Worm (Caenorhabditis elegans) whole organism, L4 larva: ENCODE measurements around the gene F52G3.7.

Source experiments
- F37D6.2 ChIP-seq: sonication (generic microtip); optimal IDR thresholded peaks from 2 replicates; lab custom pipeline; 2016; ENCODE audit warnings: mild to moderate bottlenecking, missing genetic modification characterization, missing compliant biosample characterization
- ceh-82 ChIP-seq: sonication (generic microtip); optimal IDR thresholded peaks from 2 replicates; lab custom pipeline; 2017; ENCODE audit warnings: missing biosample characterization, missing genetic modification characterization
- fkh-10 ChIP-seq: fragments of 150-350 bp; optimal IDR thresholded peaks from 2 replicates; lab custom pipeline; 2014; ENCODE audit warnings: missing biosample characterization, missing genetic modification reagents, missing genetic modification characterization
- fos-1 ChIP-seq: fragments of 150-350 bp; optimal IDR thresholded peaks from 2 replicates; lab custom pipeline; 2014; ENCODE audit warnings: missing biosample characterization, missing genetic modification characterization
- nhr-76 ChIP-seq: fragments of 150-350 bp; optimal IDR thresholded peaks from 2 replicates; lab custom pipeline; 2014; ENCODE audit warnings: missing biosample characterization, missing genetic modification characterization
- nhr-77 ChIP-seq: fragments of 150-350 bp; optimal IDR thresholded peaks from 2 replicates; lab custom pipeline; 2014; ENCODE audit warnings: missing biosample characterization, missing genetic modification characterization
- pqm-1 ChIP-seq: sonication (generic microtip); optimal IDR thresholded peaks from 2 replicates; lab custom pipeline; 2017; ENCODE audit warnings: missing biosample characterization, missing genetic modification characterization
- snpc-4 ChIP-seq: fragments of 150-350 bp; optimal IDR thresholded peaks from 2 replicates; lab custom pipeline; 2014; ENCODE audit warnings: missing biosample characterization, missing genetic modification characterization
- unc-62 ChIP-seq, 3 experiments: fragments of 150-350 bp in 1 of 3; sonication (generic microtip); optimal IDR thresholded peaks in 2 of 3; peaks in 1 of 3; 1 replicate in 1 of 3; 2 replicates in 2 of 3; lab custom pipeline; 2014 to 2017; ENCODE audit warnings: missing biosample characterization in 3 of 3, missing genetic modification characterization in 3 of 3, missing genetic modification reagents in 3 of 3, missing genotype in 1 of 3

DNA sequence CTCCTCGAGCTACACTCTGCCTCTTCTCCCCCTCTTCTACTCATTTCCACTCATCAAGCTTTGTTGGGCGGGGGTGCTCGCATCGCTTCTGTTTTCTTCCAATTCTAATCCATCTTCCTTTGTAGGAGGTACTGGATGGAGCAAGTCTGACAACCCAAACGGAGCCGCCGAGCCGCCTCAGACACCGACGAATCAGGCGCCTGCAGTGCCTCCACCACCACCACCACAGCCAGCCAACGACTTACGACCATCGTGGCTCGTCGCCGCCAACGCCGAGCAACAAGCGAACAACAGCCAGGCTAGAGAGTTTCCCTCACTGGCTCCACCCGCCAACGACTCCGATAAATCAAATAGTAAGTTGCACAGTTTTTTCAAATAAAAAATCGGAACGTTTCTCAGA, 2.2 kb downstream of the F52G3.7 start:
- TF ChIP-seq F37D6.2 (tag; lab: Kevin White, UChicago) = no peak
- TF ChIP-seq nhr-77 (tag; lab: Kevin White, UChicago) = no peak
- TF ChIP-seq unc-62 (GFP tag; optimal IDR thresholded peaks at IDR 0.05 in 1 of 2; lab: Kevin White, UChicago) = no peak
- no peak for TF ChIP-seq unc-62 (tag; optimal IDR thresholded peaks at IDR 0.05; lab: Kevin White, UChicago)
- TF ChIP-seq pqm-1 (tag; lab: Kevin White, UChicago) = no peak
- no peak for TF ChIP-seq ceh-82 (tag; lab: Kevin White, UChicago)
- TF ChIP-seq fkh-10 = no peak
- no peak for TF ChIP-seq nhr-76
- no peak for TF ChIP-seq fos-1 (tag; lab: Kevin White, UChicago)
- TF ChIP-seq snpc-4 (tag; lab: Kevin White, UChicago) = no peak
